Worm (Caenorhabditis elegans) whole organism, L4 larva: Measurements from ENCODE around the gene F48E8.4.

Source experiments
- F44E2.7 ChIP-seq: fragments of 200-800 bp; sonication (Bioruptor generic); IDR thresholded peaks from 2 replicates; pipeline ENCODE4 v2.1.2; 2022; ENCODE audit warnings: missing genetic modification characterization, missing compliant biosample characterization
- T26A8.4 ChIP-seq: fragments of 200-800 bp; sonication (Bioruptor generic); IDR thresholded peaks from 2 replicates; pipeline ENCODE4 v1.3.6; 2022; ENCODE audit warnings: missing genetic modification characterization, missing compliant biosample characterization
- Y5F2A.4 ChIP-seq: fragments of 200-800 bp; sonication (Bioruptor generic); optimal IDR thresholded peaks from 2 replicates; lab custom pipeline; 2018; ENCODE audit warnings: mild to moderate bottlenecking, missing genetic modification characterization, missing compliant biosample characterization
- ZK546.5 ChIP-seq, 2 experiments: sonication (generic microtip); optimal IDR thresholded peaks; 2 replicates each; lab custom pipeline; 2017; ENCODE audit warnings: missing biosample characterization in 2 of 2, missing genetic modification characterization in 2 of 2
- aha-1 ChIP-seq: fragments of 150-350 bp; peaks from one replicate; lab custom pipeline; 2014; ENCODE audit warnings: missing biosample characterization, missing genetic modification characterization
- ceh-20 ChIP-seq: fragments of 200-800 bp; sonication (Bioruptor generic); IDR thresholded peaks from 2 replicates; pipeline ENCODE4 v1.3.6; 2022; ENCODE audit warnings: missing genetic modification reagents, missing genetic modification characterization, missing compliant biosample characterization
- ctbp-1 ChIP-seq: fragments of 200-800 bp; sonication (Bioruptor generic); IDR thresholded peaks from 2 replicates; pipeline ENCODE4 v1.3.6; 2022; ENCODE audit warnings: missing genetic modification reagents, missing genetic modification characterization, missing compliant biosample characterization
- dmd-9 ChIP-seq: fragments of 200-800 bp; sonication (Bioruptor generic); IDR thresholded peaks from 2 replicates; pipeline ENCODE4 v1.3.6; 2022; ENCODE audit warnings: missing genetic modification reagents, missing genetic modification characterization, missing compliant biosample characterization
- duxl-1 ChIP-seq: sonication (generic microtip); optimal IDR thresholded peaks from 2 replicates; lab custom pipeline; 2016; ENCODE audit warnings: mild to moderate bottlenecking, missing genetic modification characterization, moderate library complexity, missing compliant biosample characterization; ENCODE audit not compliant: poor library complexity
- egl-27 ChIP-seq: sonication (generic microtip); optimal IDR thresholded peaks from 3 replicates; lab custom pipeline; 2017; ENCODE audit warnings: missing biosample characterization, missing genetic modification reagents, missing genetic modification characterization
- egl-43 ChIP-seq: fragments of 200-800 bp; sonication (Bioruptor generic); IDR thresholded peaks from 2 replicates; pipeline ENCODE4 v1.3.6; 2022; ENCODE audit warnings: missing genetic modification reagents, missing genetic modification characterization, missing compliant biosample characterization
- hif-1 ChIP-seq, 2 experiments: sonication (generic microtip); optimal IDR thresholded peaks; 2 replicates each; lab custom pipeline; 2016 to 2017; ENCODE audit warnings: missing compliant biosample characterization in 2 of 2, missing genetic modification characterization in 2 of 2, missing genetic modification reagents in 2 of 2, missing genotype in 2 of 2, mild to moderate bottlenecking in 1 of 2
- hlh-30 ChIP-seq: sonication (generic microtip); optimal IDR thresholded peaks from 2 replicates; lab custom pipeline; 2017; ENCODE audit warnings: antibody characterized with exemption, mild to moderate bottlenecking, missing genetic modification characterization, missing compliant biosample characterization; ENCODE audit not compliant: insufficient read depth
- lin-1 ChIP-seq: fragments of 200-800 bp; sonication (Bioruptor generic); IDR thresholded peaks from 2 replicates; pipeline ENCODE4 v1.3.6; 2022; ENCODE audit warnings: missing genetic modification reagents, missing genetic modification characterization, missing compliant biosample characterization
- nhr-11 ChIP-seq: fragments of 150-350 bp; optimal IDR thresholded peaks from 2 replicates; lab custom pipeline; 2014; ENCODE audit warnings: missing biosample characterization, missing genetic modification characterization
- nhr-6 ChIP-seq: fragments of 150-350 bp; optimal IDR thresholded peaks from 2 replicates; lab custom pipeline; 2014; ENCODE audit warnings: missing biosample characterization, missing genetic modification characterization
- pha-4 ChIP-seq, 2 experiments: fragments of 150-350 bp in 1 of 2; fragments of 200-800 bp in 1 of 2; sonication (Bioruptor generic) in 1 of 2; IDR thresholded peaks in 1 of 2; optimal IDR thresholded peaks in 1 of 2; 2 replicates each; pipeline versions ENCODE4 v1.3.6 to Lab custom; 2014 to 2022; ENCODE audit warnings: missing genetic modification characterization in 2 of 2, missing genetic modification reagents in 2 of 2, missing biosample characterization in 1 of 2, missing compliant biosample characterization in 1 of 2
- saeg-2 ChIP-seq: fragments of 200-800 bp; sonication (Bioruptor generic); IDR thresholded peaks from 2 replicates; pipeline ENCODE4 v1.3.6; 2022; ENCODE audit warnings: missing genetic modification reagents, missing genetic modification characterization, missing compliant biosample characterization
- sdz-12 ChIP-seq: fragments of 200-800 bp; sonication (Bioruptor generic); optimal IDR thresholded peaks from 2 replicates; lab custom pipeline; 2018; ENCODE audit warnings: mild to moderate bottlenecking, missing genetic modification characterization, missing compliant biosample characterization
- set-16 ChIP-seq: fragments of 200-800 bp; sonication (Bioruptor generic); IDR thresholded peaks from 2 replicates; pipeline ENCODE4 v1.3.6; 2022; ENCODE audit warnings: missing genetic modification reagents, missing genetic modification characterization, missing compliant biosample characterization
- spr-1 ChIP-seq: sonication (generic microtip); optimal IDR thresholded peaks from 2 replicates; lab custom pipeline; 2016; ENCODE audit warnings: mild to moderate bottlenecking, missing genetic modification characterization, missing compliant biosample characterization
- tra-1 ChIP-seq: fragments of 200-800 bp; sonication (Bioruptor generic); IDR thresholded peaks from 2 replicates; pipeline ENCODE4 v1.3.6; 2022; ENCODE audit warnings: missing genetic modification reagents, missing genetic modification characterization, missing compliant biosample characterization
- unc-39 ChIP-seq: sonication (generic microtip); optimal IDR thresholded peaks from 2 replicates; lab custom pipeline; 2017; ENCODE audit warnings: missing biosample characterization, missing genetic modification characterization
- unc-62 ChIP-seq, 3 experiments: fragments of 150-350 bp in 1 of 3; sonication (generic microtip); optimal IDR thresholded peaks in 2 of 3; peaks in 1 of 3; 1 replicate in 1 of 3; 2 replicates in 2 of 3; lab custom pipeline; 2014 to 2017; ENCODE audit warnings: missing biosample characterization in 3 of 3, missing genetic modification characterization in 3 of 3, missing genetic modification reagents in 3 of 3, missing genotype in 1 of 3
- zag-1 ChIP-seq: fragments of 150-350 bp; optimal IDR thresholded peaks from 2 replicates; lab custom pipeline; 2014; ENCODE audit warnings: missing biosample characterization, missing genetic modification characterization
- zfp-2 ChIP-seq: sonication (generic microtip); optimal IDR thresholded peaks from 2 replicates; lab custom pipeline; 2016; ENCODE audit warnings: mild to moderate bottlenecking, missing genetic modification characterization, missing compliant biosample characterization
- zfp-3 ChIP-seq: fragments of 200-800 bp; sonication (Bioruptor generic); conservative IDR thresholded peaks from 2 replicates; pipeline ENCODE4 v1.3.6; 2022; ENCODE audit warnings: missing genetic modification reagents, missing genetic modification characterization, missing compliant biosample characterization

F48E8.4 gene

ce11 chrIII:5406314-5406713 is 47.1 kb upstream of the F48E8.4 start:
- peak; percentile 28 for TF ChIP-seq aha-1 (tag; lab: Kevin White, UChicago)
- TF ChIP-seq F44E2.7 (GFP tag; lab: Robert Waterston, UW) = no peak

- TF ChIP-seq hif-1 (tag; optimal IDR thresholded peaks at IDR 0.05; lab: Kevin White, UChicago) (no peak), duxl-1 (no peak), nhr-6 (no peak), nhr-11 (tag; lab: Kevin White, UChicago) (no peak), unc-62 (GFP tag; optimal IDR thresholded peaks at IDR 0.05 in 1 of 2; lab: Kevin White, UChicago) (peak in 1 of 2 experiments; percentile 51), unc-62 (tag; optimal IDR thresholded peaks at IDR 0.05; lab: Kevin White, UChicago) (no peak), sdz-12 (GFP tag; lab: Kevin White, UChicago) (no peak), ceh-20 (GFP tag; lab: Robert Waterston, UW) (no peak), saeg-2 (GFP tag; lab: Robert Waterston, UW) (no peak), egl-27 (tag; lab: Kevin White, UChicago) (no peak), ctbp-1 (GFP tag; lab: Robert Waterston, UW) (no peak), zfp-3 (GFP tag; lab: Robert Waterston, UW) (no peak), spr-1 (tag; lab: Kevin White, UChicago) (no peak), tra-1 (no peak), zfp-2 (tag; lab: Kevin White, UChicago) (no peak), unc-39 (tag; lab: Kevin White, UChicago) (no peak), aha-1 (tag; lab: Kevin White, UChicago) (peak; percentile 17), ZK546.5 (tag; optimal IDR thresholded peaks at IDR 0.05; lab: Kevin White, UChicago) (no peak)
These were observed 46.3 kb upstream of the F48E8.4 start for ce11 chrIII:5407060-5407459.

ce11 chrIII:5407588-5407987 is 45.8 kb upstream of the F48E8.4 start, which contains the start of gene W03A5.1:
Gene W03A5.1 (plus strand): TSS chrIII:5407888.
- TF ChIP-seq lin-1 (GFP tag; lab: Robert Waterston, UW) (no peak), aha-1 (tag; lab: Kevin White, UChicago) (peak; percentile 59), ctbp-1 (GFP tag; lab: Robert Waterston, UW) (no peak)
- TF ChIP-seq, all 104 proteins: peak for 1

- TF ChIP-seq aha-1 (tag; lab: Kevin White, UChicago) (no peak), egl-43 (GFP tag; lab: Robert Waterston, UW) (peak; percentile 45; the same call in 1 of the 2 replicates), set-16 (GFP tag; lab: Robert Waterston, UW) (peak; percentile 87), zag-1 (tag; lab: Kevin White, UChicago) (no peak), dmd-9 (0 out of 2 replicates have a peak, but pooled peaks have one; percentile 18), Y5F2A.4 (GFP tag; lab: Kevin White, UChicago) (no peak), unc-62 (GFP tag; optimal IDR thresholded peaks at IDR 0.05 in 1 of 2; lab: Kevin White, UChicago) (peak in 1 of 2 experiments; percentile 42), unc-62 (tag; optimal IDR thresholded peaks at IDR 0.05; lab: Kevin White, UChicago) (no peak), F44E2.7 (GFP tag; lab: Robert Waterston, UW) (no peak), pha-4 (GFP tag; IDR thresholded peaks at IDR 0.05; lab: Robert Waterston, UW) (no peak), pha-4 (tag; optimal IDR thresholded peaks at IDR 0.05; lab: Kevin White, UChicago) (no peak)
These were observed 39.7 kb upstream of the F48E8.4 start, which contains the start of gene grl-22 for ce11 chrIII:5413680-5414079. Gene grl-22 (minus strand): TSS chrIII:5414011.

ce11 chrIII:5417921-5418320 is 35.5 kb upstream of the F48E8.4 start:
- TF ChIP-seq nhr-11 (tag; lab: Kevin White, UChicago) = peak; percentile 35
- TF ChIP-seq hlh-30 (tag; lab: Kevin White, UChicago) = no peak

- TF ChIP-seq T26A8.4 (GFP tag; lab: Robert Waterston, UW) (0 out of 2 replicates have a peak, but pooled peaks have one; percentile 11), F44E2.7 (GFP tag; lab: Robert Waterston, UW) (no peak)
- TF ChIP-seq, all 104 proteins: peak for 1
These were observed 33.9 kb upstream of the F48E8.4 start for ce11 chrIII:5419527-5419926.
